Fruit fly (Drosophila melanogaster) whole organism: ENCODE results near the gene CG43319.

Experiments used
- Dll ChIP-seq: fragments of >200 bp; optimal IDR thresholded peaks from 2 replicates; lab custom pipeline; 2017
- pan ChIP-seq: fragments of >200 bp; optimal IDR thresholded peaks from 2 replicates; lab custom pipeline; 2017
- psq ChIP-seq: fragments of >200 bp; optimal IDR thresholded peaks from 2 replicates; lab custom pipeline; 2017

DNA sequence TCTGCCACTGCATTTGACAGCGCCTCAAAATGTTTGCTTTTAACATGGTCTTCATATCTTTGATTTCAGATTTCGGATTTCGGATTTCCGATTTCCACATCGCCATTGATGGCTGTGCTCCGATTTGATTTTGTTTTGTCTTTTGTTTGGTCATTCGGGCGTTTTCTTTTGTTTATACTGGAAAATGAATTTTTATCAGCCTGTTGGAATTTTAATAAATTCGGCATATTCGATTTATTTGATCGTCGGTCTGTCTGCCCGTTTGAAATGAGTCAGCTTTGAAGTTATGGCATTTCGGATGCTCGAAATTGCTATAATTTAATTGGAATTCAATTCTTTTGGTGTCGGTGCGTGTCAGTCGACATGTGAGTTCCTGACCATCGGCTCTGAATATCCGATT lies 46.6 kb downstream of the CG43319 start:
- TF ChIP-seq psq (lab: Kevin White, UChicago) (no peak), Dll (no peak), pan (lab: Kevin White, UChicago) (no peak)
